Worm (Caenorhabditis elegans): Measurements from ENCODE around the gene F43B10.1.

- TF ChIP-seq tbx-37 (GFP tag; conservative IDR thresholded peaks at IDR 0.05), result no peak
- no peak for TF ChIP-seq ceh-13 (GFP tag; optimal IDR thresholded peaks at IDR 0.05)
Measured at ce11 chrX:16590230-16590629, 72.4 kb downstream of the F43B10.1 start.
